Comparison of ENCODE assay signal across 1 fruit fly cellular context in the genomic region with DNA sequence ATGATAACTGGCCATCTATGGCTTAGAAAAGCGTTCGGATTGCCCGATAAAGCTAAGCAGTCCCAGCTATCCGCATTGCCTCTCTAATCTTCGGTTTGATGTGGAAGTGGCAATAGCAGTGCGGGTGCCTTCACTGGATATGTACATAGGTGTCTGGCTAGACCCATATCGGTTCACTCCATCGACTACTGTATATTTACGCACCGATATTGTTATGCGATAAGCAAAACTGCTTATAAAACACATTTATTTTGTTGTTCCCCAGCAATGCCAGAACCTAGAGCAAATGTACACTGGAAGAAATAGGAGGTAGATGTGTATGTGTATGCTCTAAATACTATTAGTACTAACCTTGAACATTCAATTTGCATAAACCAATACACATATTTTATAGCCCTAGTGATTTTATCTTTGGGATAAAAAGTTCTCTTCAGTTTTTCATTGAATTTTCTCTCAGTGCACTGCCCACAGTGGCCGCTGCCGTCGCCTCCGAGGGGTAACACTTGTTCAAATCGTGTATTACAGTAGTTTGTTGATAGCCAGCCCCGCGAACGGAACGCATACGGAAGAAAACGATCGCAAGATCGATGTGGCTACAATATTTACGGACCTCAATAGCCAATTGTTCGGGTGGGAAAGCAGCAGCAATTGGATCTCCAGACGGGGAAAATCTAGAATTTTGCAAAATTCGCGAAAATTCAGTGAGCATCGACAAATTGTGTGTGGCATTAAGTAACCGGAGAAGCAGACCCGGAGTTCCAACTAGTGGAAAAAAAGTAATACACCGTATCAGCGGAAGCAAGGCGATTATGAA.
TF ChIP-seq lines count a peak whose summit lies in the region.

A gene (plus strand): TSS at position 524 of the 814 bp plus-strand sequence.

TF ChIP-seq in whole organism, embryonic, 481 proteins besides CTCF, POLR2A, EP300 and RAD21 (continued from another document and continues in another):
- TF ChIP-seq Usf (GFP tag; optimal IDR thresholded peaks at IDR 0.05; lab: Kevin White, UChicago) = peak; percentile 93
- peak; percentile 93 for TF ChIP-seq CG15514 (GFP tag; optimal IDR thresholded peaks at IDR 0.05; lab: Kevin White, UChicago)
- TF ChIP-seq CG14667 (GFP tag; IDR thresholded peaks at IDR 0.05; lab: Robert Waterston, UW) = peak; percentile 96
- TF ChIP-seq ATbp (GFP tag; optimal IDR thresholded peaks at IDR 0.05; lab: Kevin White, UChicago) = peak; percentile 94
- TF ChIP-seq CG31388 (GFP tag; optimal IDR thresholded peaks at IDR 0.05; lab: Kevin White, UChicago) = peak; percentile 96
- TF ChIP-seq Eip74EF (GFP tag; optimal IDR thresholded peaks at IDR 0.05; lab: Kevin White, UChicago) = peak in 1 of 2 experiments; percentile 96
- TF ChIP-seq chm (GFP tag; IDR thresholded peaks at IDR 0.05; lab: Robert Waterston, UW) = peak; percentile 96
- peak; percentile 93 for TF ChIP-seq dati (GFP tag; IDR thresholded peaks at IDR 0.05; lab: Robert Waterston, UW)
- TF ChIP-seq CG1792 (GFP tag; optimal IDR thresholded peaks at IDR 0.05; lab: Kevin White, UChicago) = peak; percentile 97
- TF ChIP-seq Optix (GFP tag; IDR thresholded peaks at IDR 0.05; lab: Robert Waterston, UW) = peak; percentile 94
- peak; percentile 85 for TF ChIP-seq Jarid2 (GFP tag; optimal IDR thresholded peaks at IDR 0.05; lab: Kevin White, UChicago)
- peak; percentile 97 for TF ChIP-seq zen (tag; optimal IDR thresholded peaks at IDR 0.05; lab: Kevin White, UChicago)
- TF ChIP-seq hbn (GFP tag; IDR thresholded peaks at IDR 0.05; lab: Robert Waterston, UW; ENCODE audit: partially characterized antibody) = no peak
- peak; percentile 89 for TF ChIP-seq CG5180 (GFP tag; optimal IDR thresholded peaks at IDR 0.05; lab: Kevin White, UChicago)
- TF ChIP-seq CG9437 (GFP tag; optimal IDR thresholded peaks at IDR 0.05; lab: Kevin White, UChicago) = peak; percentile 90
- peak; percentile 97 for TF ChIP-seq H2.0 (GFP tag; IDR thresholded peaks at IDR 0.05; lab: Robert Waterston, UW)
- peak; percentile 88 for TF ChIP-seq Bdp1 (GFP tag; optimal IDR thresholded peaks at IDR 0.05; lab: Kevin White, UChicago)
- peak; percentile 90 for TF ChIP-seq wor (GFP tag; IDR thresholded peaks at IDR 0.05; lab: Robert Waterston, UW)
- TF ChIP-seq Dref (GFP tag; IDR thresholded peaks at IDR 0.05; lab: Robert Waterston, UW) = peak; percentile 43; the same call in 1 of the 2 replicates
- TF ChIP-seq tgo (GFP tag; IDR thresholded peaks at IDR 0.05; lab: Robert Waterston, UW) = peak; percentile 98
- TF ChIP-seq B-H2 (GFP tag; optimal IDR thresholded peaks at IDR 0.05; lab: Kevin White, UChicago) = peak; percentile 94
- TF ChIP-seq CG10543 (GFP tag; optimal IDR thresholded peaks at IDR 0.05; lab: Kevin White, UChicago) = peak; percentile 97
- TF ChIP-seq chinmo (GFP tag; IDR thresholded peaks at IDR 0.05; lab: Robert Waterston, UW; ENCODE audit: partially characterized antibody) = 0 out of 4 replicates have a peak, but pooled peaks have one; percentile 17
- TF ChIP-seq Meics (GFP tag; optimal IDR thresholded peaks at IDR 0.05; lab: Kevin White, UChicago) = peak; percentile 98
- TF ChIP-seq Sry-β (GFP tag; optimal IDR thresholded peaks at IDR 0.05; lab: Kevin White, UChicago) = peak; percentile 57
- TF ChIP-seq sim (GFP tag; IDR thresholded peaks at IDR 0.05; lab: Robert Waterston, UW) = peak; percentile 94
- peak; percentile 97 for TF ChIP-seq chif (GFP tag; optimal IDR thresholded peaks at IDR 0.05; lab: Kevin White, UChicago)
- no peak for TF ChIP-seq pita (GFP tag; optimal IDR thresholded peaks at IDR 0.05; lab: Kevin White, UChicago)
- peak; percentile 91 for TF ChIP-seq dm (GFP tag; optimal IDR thresholded peaks at IDR 0.05; lab: Kevin White, UChicago)
- TF ChIP-seq lmd (GFP tag; IDR thresholded peaks at IDR 0.05; lab: Robert Waterston, UW) = peak; percentile 98
- TF ChIP-seq Sox100B (GFP tag; optimal IDR thresholded peaks at IDR 0.05; lab: Kevin White, UChicago) = peak; percentile 93
- TF ChIP-seq tap (tag; optimal IDR thresholded peaks at IDR 0.05; lab: Kevin White, UChicago) = peak; percentile 97
- TF ChIP-seq yki (optimal IDR thresholded peaks at IDR 0.05; lab: Kevin White, UChicago) = no peak
- peak; percentile 97 for TF ChIP-seq CG14441 (GFP tag; IDR thresholded peaks at IDR 0.05; lab: Robert Waterston, UW)
- TF ChIP-seq schlank (tag; optimal IDR thresholded peaks at IDR 0.05; lab: Kevin White, UChicago) = peak; percentile 97
- peak; percentile 88 for TF ChIP-seq CG7271 (tag; optimal IDR thresholded peaks at IDR 0.05; lab: Kevin White, UChicago)
- peak; percentile 97 for TF ChIP-seq CG31441 (GFP tag; IDR thresholded peaks at IDR 0.05; lab: Robert Waterston, UW)
- TF ChIP-seq CG42726 (GFP tag; IDR thresholded peaks at IDR 0.05; lab: Robert Waterston, UW; ENCODE audit: partially characterized antibody) = no peak
- peak; percentile 98 for TF ChIP-seq CG34422 (GFP tag; IDR thresholded peaks at IDR 0.05; lab: Robert Waterston, UW)
- peak; percentile 94 for TF ChIP-seq sima (GFP tag; optimal IDR thresholded peaks at IDR 0.05; lab: Kevin White, UChicago)
- peak; percentile 98 for TF ChIP-seq lilli (GFP tag; optimal IDR thresholded peaks at IDR 0.05; lab: Kevin White, UChicago)
- peak; percentile 97 for TF ChIP-seq CG32772 (GFP tag; IDR thresholded peaks at IDR 0.05; lab: Robert Waterston, UW)
- no peak for TF ChIP-seq inv (GFP tag; IDR thresholded peaks at IDR 0.05; lab: Robert Waterston, UW; ENCODE audit: partially characterized antibody)
- peak; percentile 96 for TF ChIP-seq CG3726 (GFP tag; IDR thresholded peaks at IDR 0.05; lab: Robert Waterston, UW)
- peak; percentile 96 for TF ChIP-seq grau (tag; optimal IDR thresholded peaks at IDR 0.05; lab: Kevin White, UChicago)
- peak; percentile 94 for TF ChIP-seq Mad (GFP tag; optimal IDR thresholded peaks at IDR 0.05; lab: Kevin White, UChicago)
- TF ChIP-seq CG1602 (GFP tag; optimal IDR thresholded peaks at IDR 0.05; lab: Kevin White, UChicago) = peak; percentile 95
- peak; percentile 97 for TF ChIP-seq CG10654 (GFP tag; optimal IDR thresholded peaks at IDR 0.05; lab: Kevin White, UChicago)
- peak; percentile 98 for TF ChIP-seq Fer1 (GFP tag; optimal IDR thresholded peaks at IDR 0.05; lab: Kevin White, UChicago)
- peak; percentile 38 for TF ChIP-seq pzg (GFP tag; optimal IDR thresholded peaks at IDR 0.05; lab: Kevin White, UChicago)
- peak; percentile 62 for TF ChIP-seq MESR4 (GFP tag; optimal IDR thresholded peaks at IDR 0.05; lab: Kevin White, UChicago)
- TF ChIP-seq Awh (GFP tag; IDR thresholded peaks at IDR 0.05; lab: Robert Waterston, UW) = peak; percentile 95
- no peak for TF ChIP-seq hkb (optimal IDR thresholded peaks at IDR 0.05; lab: Kevin White, UChicago)
- TF ChIP-seq hkb (GFP tag; IDR thresholded peaks at IDR 0.05; lab: Robert Waterston, UW) = peak; percentile 98
- TF ChIP-seq trh (GFP tag; optimal IDR thresholded peaks at IDR 0.05; lab: Kevin White, UChicago) = peak; percentile 87
- peak; percentile 96 for TF ChIP-seq toy (GFP tag; IDR thresholded peaks at IDR 0.05; lab: Robert Waterston, UW)
- TF ChIP-seq CG18764 (GFP tag; optimal IDR thresholded peaks at IDR 0.05; lab: Kevin White, UChicago) = peak; percentile 94
- peak; percentile 96 for TF ChIP-seq CG14050 (GFP tag; IDR thresholded peaks at IDR 0.05; lab: Robert Waterston, UW)
- peak; percentile 98 for TF ChIP-seq Atf6 (GFP tag; IDR thresholded peaks at IDR 0.05; lab: Robert Waterston, UW)
- TF ChIP-seq CG12236 (GFP tag; optimal IDR thresholded peaks at IDR 0.05; lab: Kevin White, UChicago) = peak; percentile 93
- peak; percentile 96 for TF ChIP-seq CG15011 (GFP tag; optimal IDR thresholded peaks at IDR 0.05; lab: Kevin White, UChicago)
- no peak for TF ChIP-seq bbx (GFP tag; IDR thresholded peaks at IDR 0.05; lab: Robert Waterston, UW; ENCODE audit: partially characterized antibody)
- TF ChIP-seq cato (GFP tag; optimal IDR thresholded peaks at IDR 0.05; lab: Kevin White, UChicago; ENCODE audit: borderline replicate concordance) = peak; percentile 93
- no peak for TF ChIP-seq br (optimal IDR thresholded peaks at IDR 0.05; lab: Kevin White, UChicago)
- TF ChIP-seq Pdp1 (GFP tag; optimal IDR thresholded peaks at IDR 0.05; lab: Kevin White, UChicago) = peak; percentile 98
- TF ChIP-seq rib (GFP tag; IDR thresholded peaks at IDR 0.05; lab: Robert Waterston, UW) = peak; percentile 98
- peak; percentile 95 for TF ChIP-seq gce (GFP tag; IDR thresholded peaks at IDR 0.05; lab: Robert Waterston, UW)
- TF ChIP-seq Fer2 (tag; optimal IDR thresholded peaks at IDR 0.05; lab: Kevin White, UChicago) = peak; percentile 97
- TF ChIP-seq CG3838 (GFP tag; optimal IDR thresholded peaks at IDR 0.05; lab: Kevin White, UChicago) = peak; percentile 90
- TF ChIP-seq CG10321 (GFP tag; IDR thresholded peaks at IDR 0.05; lab: Robert Waterston, UW) = peak; percentile 71
- peak; percentile 95 for TF ChIP-seq scrt (GFP tag; optimal IDR thresholded peaks at IDR 0.05; lab: Kevin White, UChicago)
- TF ChIP-seq CG2889 (GFP tag; IDR thresholded peaks at IDR 0.05; lab: Robert Waterston, UW) = peak; percentile 94
- TF ChIP-seq wek (GFP tag; optimal IDR thresholded peaks at IDR 0.05; lab: Kevin White, UChicago) = peak; percentile 87
- TF ChIP-seq C15 (GFP tag; IDR thresholded peaks at IDR 0.05; lab: Robert Waterston, UW) = peak; percentile 95
- no peak for TF ChIP-seq mld (GFP tag; IDR thresholded peaks at IDR 0.05; lab: Robert Waterston, UW; ENCODE audit: partially characterized antibody)
- TF ChIP-seq CG8944 (GFP tag; optimal IDR thresholded peaks at IDR 0.05; lab: Kevin White, UChicago) = peak; percentile 98
- peak; percentile 96 for TF ChIP-seq Camta (GFP tag; optimal IDR thresholded peaks at IDR 0.05; lab: Kevin White, UChicago)
- peak; percentile 96 for TF ChIP-seq Atf-2 (GFP tag; optimal IDR thresholded peaks at IDR 0.05; lab: Kevin White, UChicago)
- peak; percentile 98 for TF ChIP-seq Antp (GFP tag; optimal IDR thresholded peaks at IDR 0.05; lab: Kevin White, UChicago)
- peak; percentile 97 for TF ChIP-seq CG12391 (tag; optimal IDR thresholded peaks at IDR 0.05; lab: Kevin White, UChicago)
- peak; percentile 97 for TF ChIP-seq CG13424 (tag; optimal IDR thresholded peaks at IDR 0.05; lab: Kevin White, UChicago)
- peak; percentile 98 for TF ChIP-seq CG3847 (GFP tag; IDR thresholded peaks at IDR 0.05; lab: Robert Waterston, UW)
- TF ChIP-seq ash1 (GFP tag; optimal IDR thresholded peaks at IDR 0.05; lab: Kevin White, UChicago) = peak; percentile 88
- TF ChIP-seq Mrtf (GFP tag; IDR thresholded peaks at IDR 0.05; lab: Robert Waterston, UW) = peak; percentile 97
- TF ChIP-seq CG4707 (GFP tag; optimal IDR thresholded peaks at IDR 0.05; lab: Kevin White, UChicago) = peak; percentile 84
- TF ChIP-seq row (GFP tag; IDR thresholded peaks at IDR 0.05; lab: Robert Waterston, UW) = peak; percentile 99
- peak; percentile 94 for TF ChIP-seq Asciz (GFP tag; optimal IDR thresholded peaks at IDR 0.05; lab: Kevin White, UChicago)
- peak; percentile 89 for TF ChIP-seq Hey (tag; optimal IDR thresholded peaks at IDR 0.05; lab: Kevin White, UChicago)
- peak; percentile 95 for TF ChIP-seq CG10147 (GFP tag; optimal IDR thresholded peaks at IDR 0.05; lab: Kevin White, UChicago)
- peak; percentile 96 for TF ChIP-seq CG12155 (GFP tag; optimal IDR thresholded peaks at IDR 0.05; lab: Kevin White, UChicago)
- peak; percentile 98 for TF ChIP-seq CG7372 (GFP tag; IDR thresholded peaks at IDR 0.05; lab: Robert Waterston, UW)
- no peak for TF ChIP-seq knrl (GFP tag; IDR thresholded peaks at IDR 0.05; lab: Robert Waterston, UW; ENCODE audit: partially characterized antibody)
- peak; percentile 95 for TF ChIP-seq stc (GFP tag; IDR thresholded peaks at IDR 0.05; lab: Robert Waterston, UW)
- peak; percentile 90 for TF ChIP-seq Ets97D (GFP tag; optimal IDR thresholded peaks at IDR 0.05; lab: Kevin White, UChicago)
- TF ChIP-seq CG43689 (GFP tag; IDR thresholded peaks at IDR 0.05; lab: Robert Waterston, UW) = peak; percentile 95
- peak; percentile 99 for TF ChIP-seq sens (GFP tag; lab: Kevin White, UChicago)
- TF ChIP-seq oc (tag; optimal IDR thresholded peaks at IDR 0.05; lab: Kevin White, UChicago) = peak; percentile 93
- peak; percentile 92 for TF ChIP-seq CG33557 (GFP tag; optimal IDR thresholded peaks at IDR 0.05; lab: Kevin White, UChicago)
- peak; percentile 97 for TF ChIP-seq wdn (GFP tag; IDR thresholded peaks at IDR 0.05; lab: Robert Waterston, UW)
- TF ChIP-seq bcd (GFP tag; optimal IDR thresholded peaks at IDR 0.05; lab: Kevin White, UChicago) = peak; percentile 97
- peak; percentile 94 for TF ChIP-seq dmrt11E (tag; optimal IDR thresholded peaks at IDR 0.05; lab: Kevin White, UChicago)
- TF ChIP-seq nerfin-2 (GFP tag; IDR thresholded peaks at IDR 0.05; lab: Robert Waterston, UW; ENCODE audit: partially characterized antibody) = no peak
- peak; percentile 88 for TF ChIP-seq CG1024 (GFP tag; IDR thresholded peaks at IDR 0.05; lab: Robert Waterston, UW)
- TF ChIP-seq tna (GFP tag; IDR thresholded peaks at IDR 0.05; lab: Robert Waterston, UW; ENCODE audit: partially characterized antibody) = no peak
- TF ChIP-seq NfI (GFP tag; optimal IDR thresholded peaks at IDR 0.05; lab: Kevin White, UChicago) = peak; percentile 96
- peak; percentile 97 for TF ChIP-seq CG13894 (tag; optimal IDR thresholded peaks at IDR 0.05; lab: Kevin White, UChicago)
- TF ChIP-seq da (GFP tag; optimal IDR thresholded peaks at IDR 0.05; lab: Kevin White, UChicago) = peak; percentile 93
- no peak for TF ChIP-seq fru (optimal IDR thresholded peaks at IDR 0.05; lab: Kevin White, UChicago)
- peak; percentile 43 for TF ChIP-seq stwl (tag; optimal IDR thresholded peaks at IDR 0.05; lab: Kevin White, UChicago)
- TF ChIP-seq CG9727 (GFP tag; optimal IDR thresholded peaks at IDR 0.05; lab: Kevin White, UChicago) = peak; percentile 97
- TF ChIP-seq CG7357 (GFP tag; IDR thresholded peaks at IDR 0.05; lab: Robert Waterston, UW) = peak; percentile 93
- peak; percentile 84 for TF ChIP-seq CG8281 (tag; optimal IDR thresholded peaks at IDR 0.05; lab: Kevin White, UChicago)
- TF ChIP-seq Lhr (GFP tag; optimal IDR thresholded peaks at IDR 0.05; lab: Kevin White, UChicago) = peak; percentile 87
- TF ChIP-seq disco-r (GFP tag; optimal IDR thresholded peaks at IDR 0.05; lab: Kevin White, UChicago) = peak; percentile 94
- peak; percentile 92 for TF ChIP-seq trem (tag; optimal IDR thresholded peaks at IDR 0.05; lab: Kevin White, UChicago)
- TF ChIP-seq HmgZ (tag; optimal IDR thresholded peaks at IDR 0.05; lab: Kevin White, UChicago) = peak; percentile 98
- peak; percentile 98 for TF ChIP-seq CG11695 (GFP tag; IDR thresholded peaks at IDR 0.05; lab: Robert Waterston, UW)
- TF ChIP-seq CG7963 (GFP tag; IDR thresholded peaks at IDR 0.05; lab: Robert Waterston, UW; ENCODE audit: partially characterized antibody) = no peak
- peak; percentile 97 for TF ChIP-seq Xbp1 (GFP tag; optimal IDR thresholded peaks at IDR 0.05; lab: Kevin White, UChicago)
- TF ChIP-seq p53 (GFP tag; optimal IDR thresholded peaks at IDR 0.05; lab: Kevin White, UChicago) = peak; percentile 82
